Fruit fly (Drosophila melanogaster) whole organism, adult: ENCODE results near the gene CG32073.
"Not testable (repeated sequence)": the region's sequence is repeated elsewhere in the genome, so short reads cannot be mapped to it uniquely, and the experiment has no call there.

ENCODE experiments used
- CG11617 ChIP-seq: fragments of 200-800 bp; sonication (Bioruptor generic); optimal IDR thresholded peaks from 2 replicates; lab custom pipeline; 2017; ENCODE audit warnings: mild to moderate bottlenecking, missing biosample characterization, missing genetic modification reagents, missing genetic modification characterization
- CG12768 ChIP-seq: fragments of 200-800 bp; sonication (Bioruptor generic); optimal IDR thresholded peaks from 2 replicates; lab custom pipeline; 2017; ENCODE audit warnings: missing biosample characterization, missing genetic modification characterization, mild to moderate bottlenecking, moderate library complexity, missing genetic modification reagents
- CG14711 ChIP-seq: fragments of 200-800 bp; sonication (Bioruptor generic); optimal IDR thresholded peaks from 2 replicates; lab custom pipeline; 2018; ENCODE audit warnings: missing biosample characterization, mild to moderate bottlenecking, missing genetic modification characterization, moderate library complexity
- CG1620 ChIP-seq: fragments of 200-800 bp; sonication (Bioruptor generic); optimal IDR thresholded peaks from 2 replicates; lab custom pipeline; 2016; ENCODE audit warnings: missing biosample characterization, missing genetic modification characterization
- CG33017 ChIP-seq: fragments of 200-800 bp; sonication (Bioruptor generic); optimal IDR thresholded peaks from 2 replicates; lab custom pipeline; 2018; ENCODE audit warnings: missing biosample characterization, mild to moderate bottlenecking, missing genetic modification characterization, moderate library complexity
- CG5204 ChIP-seq: fragments of 200-800 bp; sonication (Bioruptor generic); optimal IDR thresholded peaks from 2 replicates; lab custom pipeline; 2016; ENCODE audit warnings: missing biosample characterization, missing genetic modification characterization
- CG7045 ChIP-seq: fragments of 200-800 bp; sonication (Bioruptor generic); optimal IDR thresholded peaks from 2 replicates; lab custom pipeline; 2017; ENCODE audit warnings: missing biosample characterization, mild to moderate bottlenecking, missing genetic modification characterization
- CG7101 ChIP-seq: fragments of 200-800 bp; sonication (Bioruptor generic); optimal IDR thresholded peaks from 2 replicates; lab custom pipeline; 2018; ENCODE audit warnings: missing biosample characterization, mild to moderate bottlenecking, missing genetic modification characterization, moderate library complexity
- Clk ChIP-seq: fragments of 200-800 bp; sonication (Bioruptor generic); optimal IDR thresholded peaks from 2 replicates; lab custom pipeline; 2017; ENCODE audit warnings: missing biosample characterization, missing genetic modification characterization
- Crg-1 ChIP-seq: fragments of 200-800 bp; sonication (Bioruptor generic); optimal IDR thresholded peaks from 2 replicates; lab custom pipeline; 2016; ENCODE audit warnings: missing biosample characterization, missing genetic modification characterization
- Hr96 ChIP-seq: fragments of 200-800 bp; sonication (Bioruptor generic); optimal IDR thresholded peaks from 2 replicates; lab custom pipeline; 2016; ENCODE audit warnings: missing biosample characterization, missing genetic modification characterization
- Mnt ChIP-seq: fragments of 200-800 bp; sonication (Bioruptor generic); optimal IDR thresholded peaks from 2 replicates; lab custom pipeline; 2016; ENCODE audit warnings: missing biosample characterization, mild to moderate bottlenecking, missing genetic modification characterization
- bab1 ChIP-seq: fragments of 200-800 bp; sonication (Bioruptor generic); optimal IDR thresholded peaks from 3 replicates; lab custom pipeline; 2019; ENCODE audit warnings: missing biosample characterization, mild to moderate bottlenecking, missing genetic modification characterization, moderate library complexity
- cic ChIP-seq: fragments of 200-800 bp; sonication (Bioruptor generic); optimal IDR thresholded peaks from 2 replicates; lab custom pipeline; 2017; ENCODE audit warnings: missing biosample characterization, mild to moderate bottlenecking, missing genetic modification characterization, moderate library complexity
- cnc ChIP-seq, 2 experiments: fragments of >200 bp; optimal IDR thresholded peaks; 2 replicates each; lab custom pipeline; 2017
- kay ChIP-seq: fragments of 200-800 bp; sonication (Bioruptor generic); peaks from one replicate; lab custom pipeline; 2016; ENCODE audit warnings: missing biosample characterization, missing genetic modification characterization, borderline replicate concordance
- ovo ChIP-seq: fragments of 200-800 bp; sonication (Bioruptor generic); optimal IDR thresholded peaks from 2 replicates; lab custom pipeline; 2016; ENCODE audit warnings: missing biosample characterization, missing genetic modification characterization
- pad ChIP-seq: fragments of 200-800 bp; sonication (Bioruptor generic); optimal IDR thresholded peaks from 3 replicates; lab custom pipeline; 2017; ENCODE audit warnings: missing biosample characterization, missing genetic modification characterization, mild to moderate bottlenecking, moderate library complexity, missing genetic modification reagents
- tj ChIP-seq: fragments of 200-800 bp; sonication (Bioruptor generic); optimal IDR thresholded peaks from 3 replicates; lab custom pipeline; 2017; ENCODE audit warnings: missing biosample characterization, mild to moderate bottlenecking, missing genetic modification characterization, moderate library complexity
- toe ChIP-seq: fragments of 200-800 bp; sonication (Bioruptor generic); optimal IDR thresholded peaks from 2 replicates; lab custom pipeline; 2016; ENCODE audit warnings: missing biosample characterization, missing genetic modification characterization

CG32073 gene

dm6 chr3L:11136349-11136748 is 29.0 kb upstream of the CG32073 start:
- TF ChIP-seq toe (no peak), CG7045 (GFP tag; lab: Kevin White, UChicago) (no peak), cic (no peak), Clk (GFP tag; lab: Kevin White, UChicago) (no peak), cnc (optimal IDR thresholded peaks at IDR 0.05; lab: Kevin White, UChicago) (no peak)

- TF ChIP-seq bab1 (GFP tag; lab: Kevin White, UChicago) (peak; percentile 69), toe (no peak), CG12768 (GFP tag; lab: Kevin White, UChicago) (no peak), CG7101 (tag; lab: Kevin White, UChicago) (peak; percentile 4), Mnt (peak; percentile 46), kay (peak; percentile 66)
These were observed 28.5 kb upstream of the CG32073 start, which contains the start of gene IRSp53 for dm6 chr3L:11135846-11136245. TSS of gene IRSp53 (plus strand) at chr3L:11136049.

- TF ChIP-seq CG5204; tj (GFP tag; lab: Kevin White, UChicago); CG11617 (GFP tag; lab: Kevin White, UChicago): not testable (repeated sequence)
These were observed 27.5 kb upstream of the CG32073 start, which contains the start of gene CG14143 for dm6 chr3L:11134886-11135285. TSS of gene CG14143 (plus strand) at chr3L:11134987.

dm6 chr3L:11132055-11132454 is 24.7 kb upstream of the CG32073 start, which contains the start of gene CG32074:
TSS of gene CG32074 (minus strand) at chr3L:11132322.
- not testable (repeated sequence) for TF ChIP-seq tj (GFP tag; lab: Kevin White, UChicago); CG11617 (GFP tag; lab: Kevin White, UChicago); toe

dm6 chr3L:11130535-11130934 is 23.2 kb upstream of the CG32073 start, which contains the start of gene nol:
TSS of gene nol (plus strand) at chr3L:11130835.
- no peak for TF ChIP-seq toe
- no peak for TF ChIP-seq CG7045 (GFP tag; lab: Kevin White, UChicago)
- TF ChIP-seq pad (GFP tag; lab: Kevin White, UChicago) = no peak
- no peak for TF ChIP-seq Crg-1
- TF ChIP-seq Clk (GFP tag; lab: Kevin White, UChicago) = no peak
- no peak for TF ChIP-seq CG14711 (tag; lab: Kevin White, UChicago)
- TF ChIP-seq CG5204 = no peak
- TF ChIP-seq cic = no peak
- no peak for TF ChIP-seq cnc (optimal IDR thresholded peaks at IDR 0.05; lab: Kevin White, UChicago)

dm6 chr3L:11125636-11126532 is 18.5 kb upstream of the CG32073 start:
- TF ChIP-seq CG7101 (tag; lab: Kevin White, UChicago) (no peak), bab1 (GFP tag; lab: Kevin White, UChicago) (peak; percentile 58), CG14711 (tag; lab: Kevin White, UChicago) (peak; percentile 33), Hr96 (GFP tag; lab: Kevin White, UChicago) (no peak), tj (GFP tag; lab: Kevin White, UChicago) (no peak), CG5204 (no peak), Clk (GFP tag; lab: Kevin White, UChicago) (no peak), cic (no peak), CG7045 (GFP tag; lab: Kevin White, UChicago) (no peak), Mnt (peak; percentile 3), CG33017 (tag; lab: Kevin White, UChicago) (no peak), cnc (optimal IDR thresholded peaks at IDR 0.05; lab: Kevin White, UChicago) (no peak), ovo (GFP tag; lab: Kevin White, UChicago) (no peak), pad (GFP tag; lab: Kevin White, UChicago) (no peak), kay (no peak), toe (no peak), CG12768 (GFP tag; lab: Kevin White, UChicago) (no peak)

dm6 chr3L:11124841-11125240 is 17.5 kb upstream of the CG32073 start:
- no peak for TF ChIP-seq CG7045 (GFP tag; lab: Kevin White, UChicago)
- no peak for TF ChIP-seq toe
- no peak for TF ChIP-seq CG5204
- no peak for TF ChIP-seq pad (GFP tag; lab: Kevin White, UChicago)
- TF ChIP-seq CG7101 (tag; lab: Kevin White, UChicago) = no peak
- no peak for TF ChIP-seq CG11617 (GFP tag; lab: Kevin White, UChicago)
- no peak for TF ChIP-seq ovo (GFP tag; lab: Kevin White, UChicago)
- TF ChIP-seq CG14711 (tag; lab: Kevin White, UChicago) = no peak
- no peak for TF ChIP-seq tj (GFP tag; lab: Kevin White, UChicago)
- no peak for TF ChIP-seq Hr96 (GFP tag; lab: Kevin White, UChicago)
- no peak for TF ChIP-seq Mnt
- no peak for TF ChIP-seq bab1 (GFP tag; lab: Kevin White, UChicago)
- no peak for TF ChIP-seq CG1620 (GFP tag; lab: Kevin White, UChicago)
- no peak for TF ChIP-seq CG33017 (tag; lab: Kevin White, UChicago)
- no peak for TF ChIP-seq kay
- TF ChIP-seq Clk (GFP tag; lab: Kevin White, UChicago) = no peak
- TF ChIP-seq cnc (optimal IDR thresholded peaks at IDR 0.05; lab: Kevin White, UChicago) = no peak
- TF ChIP-seq cic = no peak
